Worm (Caenorhabditis elegans) whole organism, early embryonic: ENCODE measurements around the gene slt-1.

Experiments
- aly-1 ChIP-seq: sonication (generic microtip); optimal IDR thresholded peaks from 2 replicates; lab custom pipeline; 2016; ENCODE audit warnings: missing genetic modification characterization, missing compliant biosample characterization
- ama-1 ChIP-seq: fragments of 150-350 bp; optimal IDR thresholded peaks from 2 replicates; lab custom pipeline; 2014
- ceh-13 ChIP-seq: fragments of 200-800 bp; sonication (Bioruptor generic); optimal IDR thresholded peaks from 2 replicates; lab custom pipeline; 2018; ENCODE audit warnings: mild to moderate bottlenecking, missing genetic modification characterization, missing compliant biosample characterization
- ceh-36 ChIP-seq: sonication (generic microtip); optimal IDR thresholded peaks from 2 replicates; lab custom pipeline; 2016; ENCODE audit warnings: missing genetic modification characterization, inconsistent platforms, missing compliant biosample characterization
- ets-7 ChIP-seq: sonication (generic microtip); optimal IDR thresholded peaks from 2 replicates; lab custom pipeline; 2016; ENCODE audit warnings: missing genotype, missing genetic modification characterization, missing compliant biosample characterization
- flt-1 ChIP-seq: fragments of 200-800 bp; sonication (Bioruptor generic); IDR thresholded peaks from 2 replicates; pipeline ENCODE4 v1.3.6; 2022; ENCODE audit warnings: missing genetic modification characterization, missing compliant biosample characterization
- hmbx-1 ChIP-seq: sonication (generic microtip); optimal IDR thresholded peaks from 2 replicates; lab custom pipeline; 2016; ENCODE audit warnings: mild to moderate bottlenecking, missing genetic modification characterization, missing compliant biosample characterization
- hmg-4 ChIP-seq: fragments of 200-800 bp; sonication (Bioruptor generic); optimal IDR thresholded peaks from 2 replicates; lab custom pipeline; 2018; ENCODE audit warnings: mild to moderate bottlenecking, missing genetic modification characterization, missing compliant biosample characterization
- hnd-1 ChIP-seq: sonication (generic microtip); optimal IDR thresholded peaks from 2 replicates; lab custom pipeline; 2016; ENCODE audit warnings: missing genetic modification characterization, missing compliant biosample characterization
- scrt-1 ChIP-seq: fragments of 200-800 bp; sonication (Bioruptor generic); IDR thresholded peaks from 2 replicates; pipeline ENCODE4 v1.3.6; 2022; ENCODE audit warnings: missing genetic modification characterization, missing compliant biosample characterization
- tbx-11 ChIP-seq: fragments of 200-800 bp; sonication (Bioruptor generic); IDR thresholded peaks from 2 replicates; pipeline ENCODE4 v1.3.6; 2022; ENCODE audit warnings: missing genetic modification characterization, missing compliant biosample characterization
- tbx-37 ChIP-seq: fragments of 200-800 bp; sonication (Bioruptor generic); conservative IDR thresholded peaks from 2 replicates; pipeline ENCODE4 v1.3.6; 2022; ENCODE audit warnings: missing genetic modification reagents, missing genetic modification characterization, missing compliant biosample characterization

- no peak for TF ChIP-seq aly-1 (tag; lab: Kevin White, UChicago)
- TF ChIP-seq ceh-36 (tag; lab: Kevin White, UChicago): no peak
- TF ChIP-seq hmbx-1 (tag; lab: Kevin White, UChicago): no peak
- no peak for TF ChIP-seq hnd-1 (tag; lab: Kevin White, UChicago)
- no peak for TF ChIP-seq tbx-37 (GFP tag; lab: Robert Waterston, UW)
- no peak for TF ChIP-seq ceh-13 (GFP tag; lab: Kevin White, UChicago)
- no peak for TF ChIP-seq scrt-1 (GFP tag; lab: Robert Waterston, UW)
- TF ChIP-seq flt-1: no peak
- no peak for TF ChIP-seq ama-1 (lab: Kevin White, UChicago)
- TF ChIP-seq ets-7 (tag; lab: Kevin White, UChicago): no peak
- no peak for TF ChIP-seq hmg-4 (GFP tag; lab: Kevin White, UChicago)
- no peak for TF ChIP-seq tbx-11 (GFP tag; lab: Robert Waterston, UW)
These were observed 24.9 kb upstream of the slt-1 start for ce11 chrX:14649224-14649623.
